Worm (Caenorhabditis elegans): ENCODE results near the gene twk-21.

DNA sequence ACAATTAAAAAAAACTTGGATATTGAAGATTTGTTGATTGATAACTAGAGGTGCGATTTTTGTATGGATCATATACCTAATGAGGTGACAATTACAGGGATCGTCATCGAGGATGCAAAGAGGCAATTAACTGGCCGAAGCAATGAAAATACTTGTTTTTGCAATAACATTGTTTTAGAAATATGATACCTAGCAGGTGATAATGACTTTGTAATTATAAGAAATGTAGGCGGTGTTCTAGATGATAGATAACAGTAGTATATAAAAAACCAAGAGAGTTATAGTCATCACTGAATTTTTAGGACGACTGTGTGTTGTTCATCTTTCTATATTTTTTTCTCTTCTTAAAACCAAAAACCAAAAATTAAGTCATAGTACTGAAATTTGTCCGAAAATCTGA lies 28.6 kb downstream of the twk-21 start, which contains the start of gene C11G6.2:
- TF ChIP-seq fkh-10 (GFP tag; optimal IDR thresholded peaks at IDR 0.05) (no peak), ces-1 (GFP tag; optimal IDR thresholded peaks at IDR 0.05) (no peak), R02D3.7 (tag; optimal IDR thresholded peaks at IDR 0.05) (no peak), fos-1 (tag; optimal IDR thresholded peaks at IDR 0.05) (no peak), ztf-11 (tag; optimal IDR thresholded peaks at IDR 0.05) (no peak), nhr-77 (tag; optimal IDR thresholded peaks at IDR 0.05) (no peak), Y75B8A.6 (GFP tag; IDR thresholded peaks at IDR 0.05) (no peak), duxl-1 (tag; optimal IDR thresholded peaks at IDR 0.05; ENCODE audit: poor library complexity) (no peak), F49E8.2 (tag; optimal IDR thresholded peaks at IDR 0.05; ENCODE audit: borderline replicate concordance) (no peak), unc-62 (GFP tag; optimal IDR thresholded peaks at IDR 0.05 in 1 of 2) (peak in 1 of 2 experiments; percentile 51), unc-62 (tag; optimal IDR thresholded peaks at IDR 0.05) (no peak), pqm-1 (tag; optimal IDR thresholded peaks at IDR 0.05) (no peak), egl-27 (tag; optimal IDR thresholded peaks at IDR 0.05) (no peak), zip-2 (tag; optimal IDR thresholded peaks at IDR 0.05) (no peak), ama-1 (optimal IDR thresholded peaks at IDR 0.05) (no peak)
